Fruit fly (Drosophila melanogaster) whole organism, wandering third instar larva: ENCODE measurements around the gene sick.

Experiments used
- HLH106 ChIP-seq: fragments of 200-800 bp; optimal IDR thresholded peaks from 3 replicates; lab custom pipeline; 2019; ENCODE audit warnings: missing biosample characterization, mild to moderate bottlenecking, missing genetic modification characterization, moderate library complexity
- N ChIP-seq: fragments of >200 bp; optimal IDR thresholded peaks from 2 replicates; lab custom pipeline; 2018; ENCODE audit warnings: missing biosample characterization, missing external identifiers, missing genetic modification characterization
- rgr ChIP-seq: fragments of 200-800 bp; sonication (Bioruptor generic); optimal IDR thresholded peaks from 3 replicates; lab custom pipeline; 2016; ENCODE audit warnings: missing biosample characterization, mild to moderate bottlenecking, missing genetic modification characterization
- sv ChIP-seq: fragments of 200-800 bp; sonication (Bioruptor generic); optimal IDR thresholded peaks from 3 replicates; lab custom pipeline; 2016; ENCODE audit warnings: missing biosample characterization, missing genetic modification characterization
- tai ChIP-seq: sonication (Bioruptor generic); optimal IDR thresholded peaks from 2 replicates; lab custom pipeline; 2016; ENCODE audit warnings: missing biosample characterization, missing genetic modification characterization
- usp ChIP-seq: fragments of >200 bp; optimal IDR thresholded peaks from 2 replicates; lab custom pipeline; 2017; ENCODE audit warnings: missing biosample characterization, missing genetic modification characterization

DNA sequence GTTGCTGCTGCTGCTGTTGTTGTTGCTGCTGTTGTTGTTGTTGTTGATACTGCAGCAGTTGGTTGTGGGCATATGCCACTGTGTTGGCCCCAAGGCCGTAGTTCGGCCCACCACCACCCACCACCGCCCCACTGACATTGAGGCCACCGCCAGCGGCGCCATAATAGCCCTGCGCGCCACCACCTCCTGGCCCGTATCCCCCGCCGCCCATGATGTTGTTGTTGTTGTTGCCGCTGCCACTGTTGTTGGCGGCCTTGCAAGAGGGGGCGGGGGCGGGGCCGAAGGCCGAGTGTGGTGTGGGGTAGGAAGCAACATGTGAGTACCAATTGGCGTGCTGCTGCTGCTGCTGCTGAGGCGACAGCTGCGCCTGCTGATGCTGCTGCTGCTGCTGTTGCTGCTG lies 40.1 kb upstream of the sick start:
- TF ChIP-seq tai (GFP tag; lab: Kevin White, UChicago) (no peak), sv (GFP tag; lab: Kevin White, UChicago) (no peak), HLH106 (tag; lab: Kevin White, UChicago) (no peak), rgr (GFP tag; lab: Kevin White, UChicago) (no peak), usp (no peak), N (GFP tag; lab: Kevin White, UChicago) (no peak)
